Worm (Caenorhabditis elegans) whole organism, early embryonic: ENCODE data around the gene tkr-1.
A peak's percentile ranks its signal among the peaks of the same experiment; 100 is the strongest.
"Not testable (repeated sequence)": the region's sequence is repeated elsewhere in the genome, so short reads cannot be mapped to it uniquely, and the experiment has no call there.

Source experiments
- B0310.2 ChIP-seq: sonication (generic microtip); optimal IDR thresholded peaks from 2 replicates; lab custom pipeline; 2016; ENCODE audit warnings: mild to moderate bottlenecking, missing genetic modification characterization, missing compliant biosample characterization
- F13C5.2 ChIP-seq: sonication (generic microtip); optimal IDR thresholded peaks from 2 replicates; lab custom pipeline; 2017; ENCODE audit warnings: mild to moderate bottlenecking, missing genetic modification characterization, inconsistent platforms, missing compliant biosample characterization
- aly-1 ChIP-seq: sonication (generic microtip); optimal IDR thresholded peaks from 2 replicates; lab custom pipeline; 2016; ENCODE audit warnings: missing genetic modification characterization, missing compliant biosample characterization
- ama-1 ChIP-seq: fragments of 150-350 bp; optimal IDR thresholded peaks from 2 replicates; lab custom pipeline; 2014
- ceh-13 ChIP-seq: fragments of 200-800 bp; sonication (Bioruptor generic); optimal IDR thresholded peaks from 2 replicates; lab custom pipeline; 2018; ENCODE audit warnings: mild to moderate bottlenecking, missing genetic modification characterization, missing compliant biosample characterization
- ceh-36 ChIP-seq: sonication (generic microtip); optimal IDR thresholded peaks from 2 replicates; lab custom pipeline; 2016; ENCODE audit warnings: missing genetic modification characterization, inconsistent platforms, missing compliant biosample characterization
- ets-7 ChIP-seq: sonication (generic microtip); optimal IDR thresholded peaks from 2 replicates; lab custom pipeline; 2016; ENCODE audit warnings: missing genotype, missing genetic modification characterization, missing compliant biosample characterization
- flt-1 ChIP-seq: fragments of 200-800 bp; sonication (Bioruptor generic); IDR thresholded peaks from 2 replicates; pipeline ENCODE4 v1.3.6; 2022; ENCODE audit warnings: missing genetic modification characterization, missing compliant biosample characterization
- hmbx-1 ChIP-seq: sonication (generic microtip); optimal IDR thresholded peaks from 2 replicates; lab custom pipeline; 2016; ENCODE audit warnings: mild to moderate bottlenecking, missing genetic modification characterization, missing compliant biosample characterization
- hmg-4 ChIP-seq: fragments of 200-800 bp; sonication (Bioruptor generic); optimal IDR thresholded peaks from 2 replicates; lab custom pipeline; 2018; ENCODE audit warnings: mild to moderate bottlenecking, missing genetic modification characterization, missing compliant biosample characterization
- hnd-1 ChIP-seq: sonication (generic microtip); optimal IDR thresholded peaks from 2 replicates; lab custom pipeline; 2016; ENCODE audit warnings: missing genetic modification characterization, missing compliant biosample characterization
- pes-1 ChIP-seq: fragments of 200-800 bp; sonication (Bioruptor generic); IDR thresholded peaks from 2 replicates; pipeline ENCODE4 v1.3.6; 2022; ENCODE audit warnings: missing genetic modification reagents, missing genetic modification characterization, missing compliant biosample characterization
- scrt-1 ChIP-seq: fragments of 200-800 bp; sonication (Bioruptor generic); IDR thresholded peaks from 2 replicates; pipeline ENCODE4 v1.3.6; 2022; ENCODE audit warnings: missing genetic modification characterization, missing compliant biosample characterization
- sea-1 ChIP-seq: fragments of 200-800 bp; sonication (Bioruptor generic); conservative IDR thresholded peaks from 2 replicates; pipeline ENCODE4 v1.3.6; 2022; ENCODE audit warnings: missing genetic modification characterization, missing compliant biosample characterization
- tbx-11 ChIP-seq: fragments of 200-800 bp; sonication (Bioruptor generic); IDR thresholded peaks from 2 replicates; pipeline ENCODE4 v1.3.6; 2022; ENCODE audit warnings: missing genetic modification characterization, missing compliant biosample characterization
- tbx-37 ChIP-seq: fragments of 200-800 bp; sonication (Bioruptor generic); conservative IDR thresholded peaks from 2 replicates; pipeline ENCODE4 v1.3.6; 2022; ENCODE audit warnings: missing genetic modification reagents, missing genetic modification characterization, missing compliant biosample characterization
- tra-4 ChIP-seq: sonication (generic microtip); optimal IDR thresholded peaks from 2 replicates; lab custom pipeline; 2017; ENCODE audit warnings: missing genetic modification characterization, missing compliant biosample characterization

Gene tkr-1

DNA sequence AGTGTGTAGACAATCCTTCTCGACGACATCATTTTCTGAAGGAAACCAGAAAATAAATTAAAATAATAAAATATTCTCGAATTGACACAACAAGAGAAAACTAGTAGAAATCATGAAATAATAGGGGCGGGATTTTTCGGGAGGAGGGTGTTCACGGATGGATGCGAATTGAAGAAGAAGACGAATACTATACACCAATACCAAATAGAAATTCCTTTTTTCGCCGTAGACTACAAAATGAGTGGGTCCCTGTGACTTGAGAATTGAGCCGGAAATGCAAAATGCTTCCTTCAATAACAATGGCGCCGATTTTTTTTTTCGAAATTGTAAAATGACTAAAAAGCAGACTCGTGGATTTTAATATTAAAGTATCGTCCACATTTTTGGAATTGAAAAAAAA, 17.4 kb downstream of the tkr-1 start, which contains the start of gene nlp-48:
Gene nlp-48 (minus strand): TSS at position 101 of the 400 bp plus-strand sequence.
- TF ChIP-seq sea-1 (no peak), tbx-11 (GFP tag; lab: Robert Waterston, UW) (no peak), F13C5.2 (tag; lab: Kevin White, UChicago) (no peak), flt-1 (no peak), hnd-1 (no peak), hmg-4 (GFP tag; lab: Kevin White, UChicago) (no peak), ceh-13 (GFP tag; lab: Kevin White, UChicago) (no peak), scrt-1 (no peak), pes-1 (GFP tag; lab: Robert Waterston, UW) (no peak), ets-7 (tag; lab: Kevin White, UChicago) (no peak), tra-4 (tag; lab: Kevin White, UChicago) (no peak), B0310.2 (tag; lab: Kevin White, UChicago) (no peak), tbx-37 (GFP tag; lab: Robert Waterston, UW) (no peak), hmbx-1 (tag; lab: Kevin White, UChicago) (no peak), ama-1 (lab: Kevin White, UChicago) (no peak), ceh-36 (tag; lab: Kevin White, UChicago) (no peak), aly-1 (tag; lab: Kevin White, UChicago) (no peak)

DNA sequence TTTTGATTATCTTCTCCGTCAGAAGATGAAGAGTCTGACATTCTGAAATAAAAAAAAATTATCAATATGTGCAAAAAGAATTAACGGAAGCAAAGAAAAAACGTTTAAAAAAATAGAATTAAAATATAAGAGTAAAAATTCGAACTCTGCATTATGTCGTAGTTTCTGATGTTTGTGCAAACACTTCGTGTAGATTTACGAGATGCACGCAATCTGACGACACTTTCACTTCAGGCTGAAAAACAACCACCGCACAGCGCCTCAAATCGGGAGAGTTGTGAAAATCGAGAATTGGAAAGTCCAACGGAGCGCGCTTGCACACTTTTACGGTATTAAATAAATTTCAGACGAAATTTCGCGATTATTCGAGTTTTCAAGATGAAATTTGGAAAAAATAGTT, 23.0 kb downstream of the tkr-1 start, which contains the start of gene T26G10.1:
Gene T26G10.1 (minus strand): TSS at position 42 of the 400 bp plus-strand sequence.
- no peak for TF ChIP-seq ceh-36 (tag; lab: Kevin White, UChicago)
- TF ChIP-seq pes-1 (GFP tag; lab: Robert Waterston, UW): no peak
- TF ChIP-seq ama-1 (lab: Kevin White, UChicago): no peak
- no peak for TF ChIP-seq hmg-4 (GFP tag; lab: Kevin White, UChicago)

DNA sequence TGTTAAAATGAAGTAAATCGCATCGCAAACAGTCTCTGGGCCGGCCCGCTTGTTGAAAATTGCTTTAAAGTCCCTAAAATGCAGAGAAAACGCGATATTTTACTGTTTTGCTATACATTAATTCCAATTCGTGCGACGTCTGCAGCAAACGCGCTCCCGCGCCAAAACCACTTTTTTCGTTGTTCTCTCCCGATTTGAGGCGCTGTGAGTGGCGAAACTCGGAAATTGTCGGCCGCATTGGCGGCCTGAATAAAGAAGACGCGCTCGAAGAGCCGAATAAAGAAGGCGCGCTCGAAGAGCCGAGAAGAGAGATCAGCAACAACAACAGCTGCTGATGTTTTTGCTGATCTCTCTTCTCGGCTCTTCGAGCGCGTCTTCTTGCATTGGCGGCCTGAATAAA, 24.7 kb downstream of the tkr-1 start:
- TF ChIP-seq scrt-1 (peak; percentile 65), sea-1 (0 out of 2 replicates have a peak, but pooled peaks have one; percentile 51), pes-1 (GFP tag; lab: Robert Waterston, UW) (peak; percentile 51), tbx-11 (GFP tag; lab: Robert Waterston, UW) (0 out of 2 replicates have a peak, but pooled peaks have one; percentile 7)

DNA sequence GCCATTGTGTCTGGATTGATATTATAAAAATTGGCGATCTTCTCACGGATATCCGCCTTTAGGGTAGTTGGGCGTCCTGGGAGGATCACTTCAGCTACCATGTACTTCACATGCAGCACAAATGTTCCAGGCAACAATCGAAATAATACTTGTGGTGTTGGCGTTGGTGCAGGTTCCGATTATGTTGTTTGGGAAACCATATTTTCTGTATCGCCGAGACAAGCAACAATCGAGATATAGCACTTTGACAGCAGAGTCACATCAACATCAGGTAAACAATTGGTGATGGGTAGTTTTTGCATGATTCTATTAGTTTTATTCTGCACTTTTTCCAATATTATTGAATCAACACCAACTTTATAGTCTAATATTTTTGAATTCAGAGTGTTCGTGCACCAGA, 29.7 kb downstream of the tkr-1 start, which contains the start of gene T26G10.3:
Gene T26G10.3 (minus strand): TSS at position 101 of the 400 bp plus-strand sequence.
- TF ChIP-seq ets-7 (tag; lab: Kevin White, UChicago): no peak
- TF ChIP-seq tbx-37 (GFP tag; lab: Robert Waterston, UW): no peak
- no peak for TF ChIP-seq tra-4 (tag; lab: Kevin White, UChicago)

DNA sequence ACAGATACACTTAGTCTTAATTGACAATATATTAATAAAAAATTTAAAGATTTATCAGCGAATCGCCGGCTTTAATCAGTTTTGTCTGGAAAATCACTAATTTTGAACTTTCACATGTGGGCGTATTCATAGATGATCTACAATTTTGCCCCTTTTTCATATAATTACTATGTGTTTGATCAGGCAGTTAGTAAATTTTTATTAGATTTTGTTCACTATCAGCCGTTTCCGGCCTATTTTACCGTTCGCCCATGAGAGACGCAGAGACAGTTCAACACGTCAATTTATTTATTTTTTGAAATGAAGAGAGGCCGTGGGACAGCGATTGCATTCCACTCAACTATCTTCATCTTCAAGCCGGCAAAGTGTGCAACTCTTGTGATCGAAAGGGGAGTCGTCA, 36.6 kb downstream of the tkr-1 start, which contains the start of gene T26G10.4:
Gene T26G10.4 (plus strand): TSS at position 301 of the 400 bp plus-strand sequence.
- not testable (repeated sequence) for TF ChIP-seq ama-1 (lab: Kevin White, UChicago); aly-1 (tag; lab: Kevin White, UChicago); tbx-11 (GFP tag; lab: Robert Waterston, UW)

DNA sequence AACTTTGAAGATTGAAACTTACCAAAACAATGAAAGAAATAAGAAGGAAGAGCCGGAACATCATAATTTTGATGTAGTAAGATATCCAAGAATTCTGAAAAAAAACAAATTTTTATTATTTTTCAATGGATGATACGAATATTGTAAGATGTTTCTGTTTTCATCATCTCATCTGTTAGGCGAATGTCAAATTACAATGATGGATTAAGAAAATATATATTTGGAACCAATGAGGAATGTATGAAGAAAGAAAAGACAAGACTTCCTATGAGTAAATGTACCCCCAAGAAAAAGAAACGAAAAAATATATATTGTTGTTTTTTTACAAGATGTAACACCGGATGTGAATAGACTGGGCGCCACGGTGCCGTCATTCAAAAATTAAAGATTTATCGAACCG, 42.7 kb downstream of the tkr-1 start, which contains the start of gene T26G10.5:
Gene T26G10.5 (minus strand): TSS at position 101 of the 400 bp plus-strand sequence.
- TF ChIP-seq tbx-11 (GFP tag; lab: Robert Waterston, UW) (no peak), B0310.2 (tag; lab: Kevin White, UChicago) (no peak), pes-1 (GFP tag; lab: Robert Waterston, UW) (no peak), hmg-4 (GFP tag; lab: Kevin White, UChicago) (no peak), scrt-1 (no peak), aly-1 (tag; lab: Kevin White, UChicago) (no peak), ceh-36 (tag; lab: Kevin White, UChicago) (no peak)

DNA sequence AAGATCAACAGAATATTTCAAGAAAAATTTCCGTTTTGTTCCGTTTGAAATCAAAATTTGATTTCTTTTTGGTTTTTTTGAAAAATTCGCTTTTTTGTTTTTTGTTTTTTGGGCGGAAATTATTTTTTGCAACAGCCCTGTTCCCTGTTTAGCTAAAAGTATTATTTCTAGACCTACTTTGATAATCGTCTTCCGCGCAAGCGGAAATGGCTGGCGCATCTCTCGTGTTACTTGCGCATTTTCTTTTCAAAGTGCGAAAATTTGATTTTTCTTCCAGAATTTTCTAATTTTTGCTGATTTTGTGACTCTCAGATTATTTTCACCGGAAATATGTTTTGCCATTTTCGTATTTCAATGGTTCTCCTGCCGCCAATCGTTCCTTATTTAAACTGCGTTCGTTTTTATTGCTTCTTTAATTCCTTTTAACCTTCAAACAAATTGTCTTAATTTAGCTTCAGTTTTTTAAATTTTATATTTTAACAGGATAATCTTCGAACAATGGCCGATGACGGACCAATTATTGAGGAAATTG, 50.0 kb downstream of the tkr-1 start, which contains the start of gene cpar-1:
Gene cpar-1 (plus strand): TSS at position 482 of the 532 bp plus-strand sequence.
- TF ChIP-seq ets-7 (tag; lab: Kevin White, UChicago) (no peak), B0310.2 (tag; lab: Kevin White, UChicago) (no peak), hnd-1 (no peak), aly-1 (tag; lab: Kevin White, UChicago) (no peak), ama-1 (lab: Kevin White, UChicago) (no peak), tra-4 (tag; lab: Kevin White, UChicago) (no peak), pes-1 (GFP tag; lab: Robert Waterston, UW) (no peak), F13C5.2 (tag; lab: Kevin White, UChicago) (no peak), sea-1 (no peak), tbx-37 (GFP tag; lab: Robert Waterston, UW) (no peak), scrt-1 (no peak), tbx-11 (GFP tag; lab: Robert Waterston, UW) (no peak), ceh-13 (GFP tag; lab: Kevin White, UChicago) (no peak), flt-1 (no peak), hmbx-1 (tag; lab: Kevin White, UChicago) (no peak), hmg-4 (GFP tag; lab: Kevin White, UChicago) (no peak)

DNA sequence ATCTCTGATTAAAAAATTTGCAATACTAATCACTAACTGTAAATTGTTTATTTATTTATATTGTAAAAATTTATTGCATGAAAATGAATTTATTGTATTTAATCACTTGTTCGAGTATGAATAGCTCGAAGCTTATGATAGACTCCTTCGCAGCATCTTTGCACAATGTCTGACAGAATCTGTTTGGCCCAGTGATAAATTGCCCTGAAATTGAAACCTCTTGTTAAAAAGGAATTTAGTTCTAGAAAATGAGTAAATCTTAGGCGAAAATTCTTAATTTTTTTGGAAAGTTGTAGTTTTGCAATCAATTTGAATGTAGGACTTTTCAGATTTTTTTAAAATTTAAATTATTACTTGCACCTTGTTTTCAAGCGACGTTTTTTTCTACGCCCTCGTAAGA, 51.4 kb downstream of the tkr-1 start:
- TF ChIP-seq flt-1 (no peak), ceh-36 (tag; lab: Kevin White, UChicago) (no peak), B0310.2 (tag; lab: Kevin White, UChicago) (no peak), aly-1 (tag; lab: Kevin White, UChicago) (no peak), ets-7 (tag; lab: Kevin White, UChicago) (no peak), hmg-4 (GFP tag; lab: Kevin White, UChicago) (no peak), F13C5.2 (tag; lab: Kevin White, UChicago) (no peak)
